Fruit fly (Drosophila melanogaster): Measurements from ENCODE around the gene Npc2c.

Npc2c gene

dm6 chr3R:10048035-10048774 lies 11.8 kb upstream of the Npc2c start (continued):
- 0 out of 3 replicates have a peak, but pooled peaks have one; percentile 20 for TF ChIP-seq CG34422 (GFP tag; IDR thresholded peaks at IDR 0.05)
- TF ChIP-seq CG10979 (tag; optimal IDR thresholded peaks at IDR 0.05): peak; percentile 52
- peak; percentile 10 for TF ChIP-seq Fer3 (tag; optimal IDR thresholded peaks at IDR 0.05)
- TF ChIP-seq CG3163 (GFP tag; optimal IDR thresholded peaks at IDR 0.05): no peak
- TF ChIP-seq CkIIα-i1 (GFP tag; IDR thresholded peaks at IDR 0.05): no peak
- TF ChIP-seq Dll (GFP tag; IDR thresholded peaks at IDR 0.05; ENCODE audit: partially characterized antibody): no peak
- TF ChIP-seq CG17385 (GFP tag; optimal IDR thresholded peaks at IDR 0.05): peak; percentile 46
- peak in 1 of 2 experiments; percentile 70 for TF ChIP-seq Hr51 (GFP tag; optimal IDR thresholded peaks at IDR 0.05)
- TF ChIP-seq CG15601 (tag; optimal IDR thresholded peaks at IDR 0.05): peak; percentile 21
- TF ChIP-seq CG6689 (GFP tag; IDR thresholded peaks at IDR 0.05): 0 out of 2 replicates have a peak, but pooled peaks have one; percentile 22
- peak; percentile 83 to 98 for TF ChIP-seq insv (GFP tag; optimal IDR thresholded peaks at IDR 0.05)
- peak; percentile 63 for TF ChIP-seq grau (tag; optimal IDR thresholded peaks at IDR 0.05)
- TF ChIP-seq CG16815 (GFP tag; optimal IDR thresholded peaks at IDR 0.05): peak; percentile 3
- no peak for TF ChIP-seq Hand (GFP tag; optimal IDR thresholded peaks at IDR 0.05)
- TF ChIP-seq Stat92E (GFP tag; optimal IDR thresholded peaks at IDR 0.05): no peak
- TF ChIP-seq kay (GFP tag; optimal IDR thresholded peaks at IDR 0.05): no peak
- no peak for TF ChIP-seq slou (GFP tag; optimal IDR thresholded peaks at IDR 0.05)
- no peak for TF ChIP-seq CG7372 (GFP tag; IDR thresholded peaks at IDR 0.05)
- TF ChIP-seq chif (GFP tag; optimal IDR thresholded peaks at IDR 0.05): peak in 1 of 2 experiments; percentile 1
- TF ChIP-seq Pdp1 (GFP tag; optimal IDR thresholded peaks at IDR 0.05): no peak
- no peak for TF ChIP-seq CG8944 (GFP tag; optimal IDR thresholded peaks at IDR 0.05)
- TF ChIP-seq CG8089 (GFP tag; optimal IDR thresholded peaks at IDR 0.05): no peak
- TF ChIP-seq Ssrp (tag; optimal IDR thresholded peaks at IDR 0.05): peak; percentile 57
- no peak for TF ChIP-seq pzg (GFP tag; optimal IDR thresholded peaks at IDR 0.05)
- TF ChIP-seq D19A (tag; optimal IDR thresholded peaks at IDR 0.05): peak; percentile 96
- TF ChIP-seq GATAe (GFP tag; conservative IDR thresholded peaks at IDR 0.05): no peak
- TF ChIP-seq bbx (GFP tag; IDR thresholded peaks at IDR 0.05; ENCODE audit: partially characterized antibody): no peak
- no peak for TF ChIP-seq Gsc (GFP tag; IDR thresholded peaks at IDR 0.05)
- peak; percentile 55 for TF ChIP-seq Elba2 (GFP tag; optimal IDR thresholded peaks at IDR 0.05)
- TF ChIP-seq CG8359 (GFP tag; optimal IDR thresholded peaks at IDR 0.05; ENCODE audit: borderline replicate concordance): no peak
- peak; percentile 65 for TF ChIP-seq CG7839 (tag; optimal IDR thresholded peaks at IDR 0.05)
- peak in 1 of 2 experiments; percentile 28 for TF ChIP-seq bsh (GFP tag; optimal IDR thresholded peaks at IDR 0.05)
- TF ChIP-seq CG8478 (optimal IDR thresholded peaks at IDR 0.05): no peak
- no peak for TF ChIP-seq lmd (GFP tag; IDR thresholded peaks at IDR 0.05)
- TF ChIP-seq nmo (GFP tag; optimal IDR thresholded peaks at IDR 0.05): peak; percentile 45
- no peak for TF ChIP-seq tup (GFP tag; optimal IDR thresholded peaks at IDR 0.05)
- TF ChIP-seq CG11093 (GFP tag; IDR thresholded peaks at IDR 0.05): 0 out of 3 replicates have a peak, but pooled peaks have one; percentile 37
- peak; percentile 74 for TF ChIP-seq CG11504 (tag; optimal IDR thresholded peaks at IDR 0.05)
- TF ChIP-seq cwo (GFP tag; optimal IDR thresholded peaks at IDR 0.05): peak; percentile 16
- TF ChIP-seq lbe (GFP tag; optimal IDR thresholded peaks at IDR 0.05): peak; percentile 39
- TF ChIP-seq CG11696 (GFP tag; IDR thresholded peaks at IDR 0.05): no peak
- TF ChIP-seq ara (GFP tag; IDR thresholded peaks at IDR 0.05): no peak
- TF ChIP-seq dpn (GFP tag; optimal IDR thresholded peaks at IDR 0.05): peak in 1 of 2 experiments; percentile 18
- peak; percentile 64 for TF ChIP-seq Oli (tag; optimal IDR thresholded peaks at IDR 0.05)
- peak; percentile 7 for TF ChIP-seq zfh2 (GFP tag; optimal IDR thresholded peaks at IDR 0.05)
- TF ChIP-seq CG16779 (GFP tag; IDR thresholded peaks at IDR 0.05): no peak
- TF ChIP-seq CG2712 (tag; optimal IDR thresholded peaks at IDR 0.05): peak; percentile 59
- no peak for TF ChIP-seq ase (GFP tag; IDR thresholded peaks at IDR 0.05)

Data from whole organism, embryonic.